Fruit fly (Drosophila melanogaster) whole organism, prepupa: ENCODE data around the gene CG4287.
A peak's percentile ranks its signal among the peaks of the same experiment; 100 is the strongest.

Source experiments
- Blimp-1 ChIP-seq: fragments of 200-800 bp; sonication (Bioruptor generic); optimal IDR thresholded peaks from 3 replicates; lab custom pipeline; 2017; ENCODE audit warnings: missing biosample characterization, missing genetic modification characterization, mild to moderate bottlenecking, moderate library complexity, missing genetic modification reagents
- CG10631 ChIP-seq: fragments of 200-800 bp; sonication (Bioruptor generic); optimal IDR thresholded peaks from 2 replicates; lab custom pipeline; 2016; ENCODE audit warnings: missing biosample characterization, missing genetic modification characterization
- CG11294 ChIP-seq: fragments of 200-800 bp; sonication (Bioruptor generic); IDR thresholded peaks from 2 replicates; pipeline ENCODE4 v1.3.6; 2022; ENCODE audit warnings: missing biosample characterization, missing genetic modification characterization
- CG11762 ChIP-seq: fragments of 200-800 bp; sonication (Bioruptor generic); optimal IDR thresholded peaks from 3 replicates; lab custom pipeline; 2016; ENCODE audit warnings: missing biosample characterization, missing genetic modification characterization; ENCODE audit not compliant: insufficient read depth
- CG11902 ChIP-seq: fragments of 200-800 bp; sonication (Bioruptor generic); optimal IDR thresholded peaks from 3 replicates; lab custom pipeline; 2016; ENCODE audit warnings: missing biosample characterization, missing genetic modification characterization
- CG1621 ChIP-seq: fragments of 200-800 bp; sonication (Bioruptor generic); optimal IDR thresholded peaks from 3 replicates; lab custom pipeline; 2018; ENCODE audit warnings: missing biosample characterization, mild to moderate bottlenecking, missing genetic modification characterization
- CG16779 ChIP-seq: fragments of 200-800 bp; sonication (Bioruptor generic); optimal IDR thresholded peaks from 3 replicates; lab custom pipeline; 2017; ENCODE audit warnings: missing biosample characterization, mild to moderate bottlenecking, missing genetic modification characterization
- CG31627 ChIP-seq: fragments of 200-800 bp; sonication (Bioruptor generic); optimal IDR thresholded peaks from 3 replicates; lab custom pipeline; 2016; ENCODE audit warnings: missing biosample characterization, missing genetic modification characterization
- CG32006 ChIP-seq: fragments of 200-800 bp; sonication (Bioruptor generic); optimal IDR thresholded peaks from 3 replicates; lab custom pipeline; 2017; ENCODE audit warnings: missing biosample characterization, mild to moderate bottlenecking, missing genetic modification characterization
- CG34406 ChIP-seq: fragments of 200-800 bp; sonication (Bioruptor generic); optimal IDR thresholded peaks from 3 replicates; lab custom pipeline; 2016; ENCODE audit warnings: missing biosample characterization, missing genetic modification characterization
- CG3919 ChIP-seq: fragments of 200-800 bp; sonication (Bioruptor generic); optimal IDR thresholded peaks from 3 replicates; lab custom pipeline; 2016; ENCODE audit warnings: missing biosample characterization, missing genetic modification characterization
- CG4318 ChIP-seq: fragments of 200-800 bp; sonication (Bioruptor generic); optimal IDR thresholded peaks from 3 replicates; lab custom pipeline; 2017; ENCODE audit warnings: missing biosample characterization, mild to moderate bottlenecking, missing genetic modification characterization
- CG6163 ChIP-seq: fragments of 200-800 bp; sonication (Bioruptor generic); IDR thresholded peaks from 3 replicates; pipeline ENCODE4 v1.3.6; 2022; ENCODE audit warnings: missing biosample characterization, missing genetic modification characterization
- CG6276 ChIP-seq: fragments of 200-800 bp; sonication (Bioruptor generic); optimal IDR thresholded peaks from 2 replicates; lab custom pipeline; 2017; ENCODE audit warnings: missing biosample characterization, mild to moderate bottlenecking, missing genetic modification characterization
- CG6792 ChIP-seq: fragments of 200-800 bp; sonication (Bioruptor generic); optimal IDR thresholded peaks from 3 replicates; lab custom pipeline; 2016; ENCODE audit warnings: missing biosample characterization, missing genetic modification characterization
- CG8632 ChIP-seq: fragments of 200-800 bp; sonication (Bioruptor generic); optimal IDR thresholded peaks from 3 replicates; lab custom pipeline; 2016; ENCODE audit warnings: missing biosample characterization, missing genetic modification characterization
- Eip93F ChIP-seq: fragments of 200-800 bp; sonication (Bioruptor generic); optimal IDR thresholded peaks from 2 replicates; lab custom pipeline; 2016; ENCODE audit warnings: missing biosample characterization, mild to moderate bottlenecking, missing genetic modification characterization
- Gug ChIP-seq: fragments of 200-800 bp; sonication (Bioruptor generic); IDR thresholded peaks from 2 replicates; pipeline ENCODE4 v1.3.6; 2022; ENCODE audit warnings: missing biosample characterization, missing genetic modification characterization
- Hr38 ChIP-seq: sonication (Bioruptor generic); optimal IDR thresholded peaks from 2 replicates; lab custom pipeline; 2016; ENCODE audit warnings: missing biosample characterization, missing genetic modification characterization
- Hr39 ChIP-seq: fragments of 200-800 bp; sonication (Bioruptor generic); optimal IDR thresholded peaks from 2 replicates; lab custom pipeline; 2016; ENCODE audit warnings: missing biosample characterization, missing genetic modification characterization
- Hr4 ChIP-seq: fragments of 200-800 bp; sonication (Bioruptor generic); optimal IDR thresholded peaks from 3 replicates; lab custom pipeline; 2016; ENCODE audit warnings: missing biosample characterization, missing genetic modification characterization
- Lpt ChIP-seq: fragments of 200-800 bp; sonication (Bioruptor generic); optimal IDR thresholded peaks from 3 replicates; lab custom pipeline; 2016; ENCODE audit warnings: missing biosample characterization, missing genetic modification characterization
- Met ChIP-seq: fragments of 200-800 bp; sonication (Bioruptor generic); optimal IDR thresholded peaks from 3 replicates; lab custom pipeline; 2016; ENCODE audit warnings: missing biosample characterization, missing genetic modification characterization
- OdsH ChIP-seq: fragments of 200-800 bp; sonication (Bioruptor generic); optimal IDR thresholded peaks from 3 replicates; lab custom pipeline; 2016; ENCODE audit warnings: missing biosample characterization, missing genetic modification characterization
- Smox ChIP-seq: fragments of 200-800 bp; sonication (Bioruptor generic); optimal IDR thresholded peaks from 3 replicates; lab custom pipeline; 2016; ENCODE audit warnings: missing biosample characterization, missing genetic modification characterization
- Sox14 ChIP-seq: fragments of 200-800 bp; sonication (Bioruptor generic); optimal IDR thresholded peaks from 3 replicates; lab custom pipeline; 2016; ENCODE audit warnings: missing biosample characterization, missing genetic modification characterization
- Sox15 ChIP-seq: fragments of 200-800 bp; sonication (Bioruptor generic); optimal IDR thresholded peaks from 3 replicates; lab custom pipeline; 2016; ENCODE audit warnings: missing biosample characterization, missing genetic modification characterization
- achi ChIP-seq: fragments of 200-800 bp; sonication (Bioruptor generic); optimal IDR thresholded peaks from 3 replicates; lab custom pipeline; 2016; ENCODE audit warnings: missing biosample characterization, missing genetic modification characterization
- cyc ChIP-seq: fragments of 200-800 bp; sonication (Bioruptor generic); optimal IDR thresholded peaks from 3 replicates; lab custom pipeline; 2016; ENCODE audit warnings: missing biosample characterization, missing genetic modification characterization
- eg ChIP-seq: fragments of 200-800 bp; sonication (Bioruptor generic); IDR thresholded peaks from 3 replicates; pipeline ENCODE4 v1.3.6; 2022; ENCODE audit warnings: missing biosample characterization, missing genetic modification characterization
- fd59A ChIP-seq: fragments of 200-800 bp; sonication (Bioruptor generic); optimal IDR thresholded peaks from 2 replicates; lab custom pipeline; 2017; ENCODE audit warnings: missing biosample characterization, mild to moderate bottlenecking, missing genetic modification characterization, missing genetic modification reagents
- net ChIP-seq: fragments of 200-800 bp; sonication (Bioruptor generic); optimal IDR thresholded peaks from 3 replicates; lab custom pipeline; 2016; ENCODE audit warnings: missing biosample characterization, missing genetic modification characterization
- pdm3 ChIP-seq: fragments of 200-800 bp; sonication (Bioruptor generic); optimal IDR thresholded peaks from 3 replicates; lab custom pipeline; 2016; ENCODE audit warnings: missing biosample characterization, missing genetic modification characterization
- spab ChIP-seq: fragments of 200-800 bp; sonication (Bioruptor generic); optimal IDR thresholded peaks from 2 replicates; lab custom pipeline; 2017; ENCODE audit warnings: missing biosample characterization, mild to moderate bottlenecking, missing genetic modification characterization, missing genetic modification reagents
- svp ChIP-seq: fragments of 200-800 bp; sonication (Bioruptor generic); peaks from one replicate; lab custom pipeline; 2016; ENCODE audit warnings: missing biosample characterization, missing genetic modification characterization
- topi ChIP-seq: fragments of 200-800 bp; sonication (Bioruptor generic); optimal IDR thresholded peaks from 3 replicates; lab custom pipeline; 2016; ENCODE audit warnings: missing biosample characterization, missing genetic modification characterization
- vri ChIP-seq: fragments of 200-800 bp; sonication (Bioruptor generic); optimal IDR thresholded peaks from 3 replicates; lab custom pipeline; 2016; ENCODE audit warnings: missing biosample characterization, mild to moderate bottlenecking, missing genetic modification characterization

CG4287 gene

dm6 chr3R:15965169-15965568 is 1.5 kb upstream of the CG4287 start, which contains the start of the genes CG32856 and Rbf2 (continued):
- TF ChIP-seq svp: peak; percentile 95
- no peak for TF ChIP-seq CG4318
- peak; percentile 95 for TF ChIP-seq CG31627 (GFP tag; lab: Kevin White, UChicago)
- TF ChIP-seq CG6276: no peak
- peak; percentile 89 for TF ChIP-seq CG34406 (GFP tag; lab: Kevin White, UChicago)
- no peak for TF ChIP-seq Gug (GFP tag; lab: Robert Waterston, UW)
- TF ChIP-seq CG10631 (GFP tag; lab: Kevin White, UChicago): peak; percentile 92
- TF ChIP-seq CG32006: no peak
- no peak for TF ChIP-seq CG1621 (tag; lab: Kevin White, UChicago)
- TF ChIP-seq Sox15: peak; percentile 85
- peak; percentile 60 for TF ChIP-seq CG16779 (tag; lab: Kevin White, UChicago)
- TF ChIP-seq Hr4 (GFP tag; lab: Kevin White, UChicago): peak; percentile 92
- TF ChIP-seq Blimp-1 (GFP tag; lab: Kevin White, UChicago): no peak
- no peak for TF ChIP-seq Lpt (GFP tag; lab: Kevin White, UChicago)
- TF ChIP-seq cyc (GFP tag; lab: Kevin White, UChicago): peak; percentile 67
- TF ChIP-seq CG11902 (GFP tag; lab: Kevin White, UChicago): peak; percentile 64
- TF ChIP-seq CG8632 (GFP tag; lab: Kevin White, UChicago): peak; percentile 88
- TF ChIP-seq Met: peak; percentile 93
- TF ChIP-seq Smox: peak; percentile 92
- peak; percentile 94 for TF ChIP-seq pdm3 (GFP tag; lab: Kevin White, UChicago)
- peak; percentile 93 for TF ChIP-seq Sox14 (GFP tag; lab: Kevin White, UChicago)

- no peak for TF ChIP-seq spab
- no peak for TF ChIP-seq CG16779 (tag; lab: Kevin White, UChicago)
- no peak for TF ChIP-seq topi (GFP tag; lab: Kevin White, UChicago)
- TF ChIP-seq OdsH: no peak
- TF ChIP-seq CG3919 (GFP tag; lab: Kevin White, UChicago): no peak
- no peak for TF ChIP-seq vri (GFP tag; lab: Kevin White, UChicago)
- TF ChIP-seq svp: no peak
- TF ChIP-seq eg (GFP tag; lab: Robert Waterston, UW): no peak
- TF ChIP-seq Hr39: no peak
- TF ChIP-seq fd59A (GFP tag; lab: Kevin White, UChicago): no peak
- no peak for TF ChIP-seq CG34406 (GFP tag; lab: Kevin White, UChicago)
- TF ChIP-seq CG11294 (GFP tag; lab: Robert Waterston, UW): no peak
- no peak for TF ChIP-seq Sox15
- TF ChIP-seq, all 60 proteins: peak for 0
Measured at dm6 chr3R:15950843-15951242, 12.8 kb downstream of the CG4287 start, which contains the start of the genes CG31088 and CG46383. CG31088 (minus strand) TSS chr3R:15950943. CG46383 (minus strand) TSS chr3R:15950943.

- TF ChIP-seq Eip93F (no peak), CG6163 (GFP tag; lab: Robert Waterston, UW) (0 out of 3 replicates have a peak, but pooled peaks have one; percentile 33)
Measured at dm6 chr3R:15947605-15948004, 16.1 kb downstream of the CG4287 start.

- TF ChIP-seq achi (GFP tag; lab: Kevin White, UChicago) (no peak), eg (GFP tag; lab: Robert Waterston, UW) (0 out of 3 replicates have a peak, but pooled peaks have one; percentile 14), Hr38 (GFP tag; lab: Kevin White, UChicago) (no peak)
Measured at dm6 chr3R:15937708-15938107, 26.0 kb downstream of the CG4287 start.

dm6 chr3R:15935538-15935937 is 28.1 kb downstream of the CG4287 start:
- TF ChIP-seq Lpt (GFP tag; lab: Kevin White, UChicago) (no peak), CG1621 (tag; lab: Kevin White, UChicago) (no peak), CG31627 (GFP tag; lab: Kevin White, UChicago) (no peak), CG32006 (no peak), cyc (GFP tag; lab: Kevin White, UChicago) (no peak), svp (no peak), net (no peak), CG11902 (GFP tag; lab: Kevin White, UChicago) (no peak), CG4318 (no peak), Hr4 (GFP tag; lab: Kevin White, UChicago) (no peak), topi (GFP tag; lab: Kevin White, UChicago) (no peak), CG6792 (GFP tag; lab: Kevin White, UChicago) (no peak), Sox15 (no peak), CG11762 (GFP tag; lab: Kevin White, UChicago) (no peak)
- TF ChIP-seq, all 60 proteins: peak for 0
